Worm (Caenorhabditis elegans): Measurements from ENCODE around the gene srw-129.

srw-129 gene

DNA sequence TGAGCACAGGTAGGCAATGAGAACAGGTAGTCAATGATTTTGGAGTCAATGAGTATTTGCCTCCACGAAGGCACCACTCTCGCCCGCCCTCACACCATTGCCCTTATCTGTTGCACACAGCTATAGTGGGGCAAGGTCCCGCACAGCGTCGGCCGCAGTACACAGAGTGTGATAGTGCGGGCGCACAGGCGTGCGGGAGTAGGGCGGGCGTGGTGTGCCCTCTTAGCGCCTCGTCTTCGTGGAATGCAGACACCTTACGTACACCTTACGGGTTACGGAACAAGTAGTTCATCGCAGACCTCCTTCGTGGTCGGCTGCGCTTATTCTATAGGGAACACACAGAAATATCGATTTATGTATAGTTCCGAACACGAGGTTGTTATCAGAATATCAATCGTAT is 46.2 kb downstream of the srw-129 start:
- TF ChIP-seq nhr-77 (tag; optimal IDR thresholded peaks at IDR 0.05) (no peak), unc-62 (GFP tag; optimal IDR thresholded peaks at IDR 0.05) (no peak), fos-1 (tag; optimal IDR thresholded peaks at IDR 0.05) (no peak), peb-1 (tag; optimal IDR thresholded peaks at IDR 0.05) (no peak), skn-1 (tag; optimal IDR thresholded peaks at IDR 0.05) (no peak), gmeb-1 (tag; optimal IDR thresholded peaks at IDR 0.05) (no peak)

DNA sequence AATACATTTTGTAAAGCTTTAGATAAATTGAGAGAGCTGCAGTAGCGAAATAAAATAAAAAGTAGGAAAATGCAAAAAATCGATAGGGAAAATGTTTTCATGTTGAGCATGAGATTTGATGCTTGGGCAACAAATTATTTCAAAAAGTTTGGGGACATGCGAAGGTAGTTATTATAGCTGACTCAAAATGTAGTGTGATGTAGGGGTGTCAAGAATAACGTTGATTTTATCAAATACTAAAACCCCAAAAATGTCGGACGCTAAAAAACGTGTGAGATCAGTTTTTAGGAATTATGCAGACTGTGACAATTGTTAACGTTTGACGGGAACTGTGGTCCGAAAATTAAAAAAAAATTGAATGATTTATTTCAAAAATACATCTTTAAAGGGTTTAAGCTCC is 49.6 kb downstream of the srw-129 start, which contains the start of gene irld-12:
Gene irld-12, minus strand, starts transcription at position 101 of the 400 bp plus-strand sequence.
- TF ChIP-seq alr-1 (tag; optimal IDR thresholded peaks at IDR 0.05): no peak
- TF ChIP-seq lin-11 (tag; optimal IDR thresholded peaks at IDR 0.05): no peak
- no peak for TF ChIP-seq nhr-11 (tag; optimal IDR thresholded peaks at IDR 0.05)
- TF ChIP-seq Y55F3AM.14 (GFP tag; optimal IDR thresholded peaks at IDR 0.05): no peak
- no peak for TF ChIP-seq unc-55 (GFP tag; optimal IDR thresholded peaks at IDR 0.05)
- TF ChIP-seq nhr-129 (tag; optimal IDR thresholded peaks at IDR 0.05): no peak
- TF ChIP-seq skn-1 (tag; optimal IDR thresholded peaks at IDR 0.05): no peak
- no peak for TF ChIP-seq ama-1 (optimal IDR thresholded peaks at IDR 0.05)
- TF ChIP-seq fos-1 (tag; optimal IDR thresholded peaks at IDR 0.05): no peak
- no peak for TF ChIP-seq elt-3 (tag; optimal IDR thresholded peaks at IDR 0.05)
- TF ChIP-seq nhr-21 (tag; optimal IDR thresholded peaks at IDR 0.05): no peak
- TF ChIP-seq egl-27 (tag; optimal IDR thresholded peaks at IDR 0.05): no peak
- TF ChIP-seq ZK546.5 (tag; optimal IDR thresholded peaks at IDR 0.05): no peak
- TF ChIP-seq nhr-23 (tag; optimal IDR thresholded peaks at IDR 0.05): no peak
- TF ChIP-seq C34F6.9 (tag; optimal IDR thresholded peaks at IDR 0.05): no peak
- no peak for TF ChIP-seq ztf-11 (tag; optimal IDR thresholded peaks at IDR 0.05)

All from whole organism, L2 larva.